Fruit fly (Drosophila melanogaster) whole organism, larva: ENCODE measurements around the gene png.

Experiments used
- noc ChIP-seq: fragments of 200-800 bp; sonication (Bioruptor generic); optimal IDR thresholded peaks from 3 replicates; lab custom pipeline; 2019; ENCODE audit warnings: missing biosample characterization, mild to moderate bottlenecking, missing genetic modification characterization, moderate library complexity

png gene

DNA sequence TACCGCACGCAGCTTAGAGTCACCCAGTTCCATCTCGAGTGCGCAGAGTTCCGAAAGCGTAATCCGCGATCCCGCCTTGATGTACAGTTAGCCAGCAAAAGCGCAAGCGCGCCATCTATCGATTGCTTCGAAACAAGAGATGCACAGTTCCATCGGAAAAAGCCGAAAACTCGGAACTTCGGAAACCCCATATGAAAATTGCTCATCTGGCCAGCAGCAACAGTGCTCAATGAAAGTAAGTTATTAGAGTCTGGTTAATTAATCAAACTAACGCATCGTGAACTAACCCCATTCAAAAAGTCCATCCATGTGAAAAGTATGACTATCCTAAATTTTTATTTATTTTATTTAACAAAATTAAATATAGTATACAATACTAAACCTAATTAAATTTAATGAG lies at the start of gene png:
Gene png, minus strand, starts transcription at position 101 of the 400 bp plus-strand sequence.
- no peak for TF ChIP-seq noc (tag; lab: Kevin White, UChicago)

DNA sequence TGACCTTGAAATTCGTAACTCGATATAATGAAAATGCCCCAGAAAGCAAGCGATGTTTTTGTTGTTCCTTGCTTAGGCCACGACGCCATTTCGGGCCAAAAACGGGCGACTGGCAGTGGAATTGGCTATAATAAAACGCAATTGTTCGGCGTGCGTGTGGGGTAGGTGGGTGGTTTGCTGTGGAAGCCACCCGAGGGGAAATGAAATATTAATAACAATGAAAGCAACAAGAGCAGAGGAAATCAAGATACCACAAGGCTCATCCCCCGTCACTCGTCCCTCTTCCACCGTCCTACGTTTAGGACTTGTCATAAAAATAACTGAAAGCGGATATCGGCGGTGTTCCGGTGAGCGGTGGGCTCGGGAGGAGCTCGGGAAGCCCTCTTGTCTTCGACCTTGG lies 48.4 kb upstream of the png start:
- no peak for TF ChIP-seq noc (tag; lab: Kevin White, UChicago)

DNA sequence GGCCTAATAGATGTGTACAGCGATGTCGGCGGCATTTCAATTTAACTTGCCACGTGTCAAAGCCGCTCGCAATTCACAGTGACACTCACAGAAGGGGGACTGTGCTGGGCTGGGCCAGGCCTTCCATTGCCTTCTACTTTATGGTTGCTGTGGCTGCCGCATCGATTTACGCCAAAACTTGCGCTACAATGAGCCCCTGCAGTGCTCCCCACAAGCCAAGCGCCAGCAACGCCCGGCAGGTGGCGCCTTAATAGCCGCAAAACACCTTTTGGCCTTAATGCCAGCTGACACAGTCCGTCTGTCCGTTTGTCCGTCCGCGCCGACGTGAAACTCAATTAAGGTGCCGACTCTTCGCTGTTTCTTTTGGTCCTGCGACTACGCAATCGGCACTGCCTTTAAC lies 47.6 kb upstream of the png start:
- TF ChIP-seq noc (tag; lab: Kevin White, UChicago), result no peak

DNA sequence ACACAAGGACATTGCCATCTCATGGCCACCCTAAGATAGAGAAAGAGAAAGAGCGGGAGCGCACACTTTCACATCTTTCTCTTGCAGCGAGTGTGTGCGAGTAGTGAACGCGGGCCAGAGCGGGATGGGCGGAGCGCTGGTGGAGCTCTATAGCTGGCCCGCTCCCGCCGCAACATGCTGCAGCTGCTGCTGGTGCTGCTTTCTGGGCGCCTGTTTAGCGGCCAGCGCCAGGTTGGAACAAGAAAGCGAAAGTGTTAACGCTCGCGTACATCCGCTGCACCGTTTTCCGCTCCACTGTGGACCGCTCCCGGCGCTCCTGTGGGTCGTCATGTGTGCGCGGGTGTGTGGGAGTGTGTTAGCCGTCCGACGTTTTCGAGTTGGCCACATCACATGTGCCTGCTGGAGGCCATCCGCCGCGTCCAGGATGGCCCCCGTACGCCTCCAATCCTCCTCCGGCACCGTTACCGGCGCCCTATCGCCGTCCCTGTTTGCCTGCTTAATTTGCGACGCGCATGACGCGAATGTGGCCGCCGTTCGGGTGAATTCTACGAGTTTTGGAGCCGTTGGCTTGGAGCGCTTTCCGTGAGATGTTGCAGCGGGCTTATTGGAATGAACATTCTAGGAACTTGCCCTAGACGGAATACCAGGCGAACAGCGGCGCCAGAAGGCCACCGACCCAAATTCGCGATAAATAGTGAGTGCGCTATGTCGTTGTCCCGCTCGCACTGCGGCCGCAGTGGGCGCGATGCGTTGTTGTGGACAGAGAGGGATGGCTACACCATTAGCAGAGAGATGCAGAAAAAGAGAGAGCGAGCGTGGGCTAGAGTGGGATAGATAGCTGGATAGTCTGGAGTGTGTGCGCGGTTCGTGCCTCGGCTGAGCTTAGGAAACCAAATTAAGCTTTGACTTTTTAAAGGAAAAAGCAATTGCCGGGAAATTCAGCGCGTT lies 41.9 kb upstream of the png start:
- TF ChIP-seq noc (tag; lab: Kevin White, UChicago), result no peak

DNA sequence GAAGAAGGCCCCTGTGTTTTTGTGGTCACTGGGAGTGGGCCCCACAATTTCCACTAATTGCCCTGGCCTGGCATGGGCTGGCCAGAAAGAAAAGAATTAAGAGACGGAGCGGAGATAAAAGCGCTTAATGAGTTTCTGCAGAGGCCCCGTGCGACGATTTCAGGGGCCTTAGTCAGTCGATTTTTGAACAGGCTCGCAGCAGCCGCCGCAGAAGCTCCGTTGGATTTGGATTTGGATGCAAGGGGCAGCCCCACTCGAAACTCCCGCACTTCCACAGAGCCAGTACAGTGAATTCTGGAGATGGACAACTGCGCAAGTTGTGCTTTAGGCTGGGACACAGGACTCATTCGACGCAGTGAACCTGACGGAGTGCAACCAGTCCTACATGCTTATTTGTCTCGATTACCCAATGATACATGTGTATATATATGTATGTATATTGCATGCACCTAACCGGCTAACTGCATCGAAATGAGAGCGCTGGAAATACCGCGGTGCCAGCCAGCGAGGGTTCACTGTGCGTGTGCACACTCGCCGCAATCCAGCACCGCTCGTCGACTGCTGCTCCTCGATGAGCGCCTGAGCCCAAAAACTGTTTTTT lies 41.2 kb upstream of the png start:
- no peak for TF ChIP-seq noc (tag; lab: Kevin White, UChicago)

DNA sequence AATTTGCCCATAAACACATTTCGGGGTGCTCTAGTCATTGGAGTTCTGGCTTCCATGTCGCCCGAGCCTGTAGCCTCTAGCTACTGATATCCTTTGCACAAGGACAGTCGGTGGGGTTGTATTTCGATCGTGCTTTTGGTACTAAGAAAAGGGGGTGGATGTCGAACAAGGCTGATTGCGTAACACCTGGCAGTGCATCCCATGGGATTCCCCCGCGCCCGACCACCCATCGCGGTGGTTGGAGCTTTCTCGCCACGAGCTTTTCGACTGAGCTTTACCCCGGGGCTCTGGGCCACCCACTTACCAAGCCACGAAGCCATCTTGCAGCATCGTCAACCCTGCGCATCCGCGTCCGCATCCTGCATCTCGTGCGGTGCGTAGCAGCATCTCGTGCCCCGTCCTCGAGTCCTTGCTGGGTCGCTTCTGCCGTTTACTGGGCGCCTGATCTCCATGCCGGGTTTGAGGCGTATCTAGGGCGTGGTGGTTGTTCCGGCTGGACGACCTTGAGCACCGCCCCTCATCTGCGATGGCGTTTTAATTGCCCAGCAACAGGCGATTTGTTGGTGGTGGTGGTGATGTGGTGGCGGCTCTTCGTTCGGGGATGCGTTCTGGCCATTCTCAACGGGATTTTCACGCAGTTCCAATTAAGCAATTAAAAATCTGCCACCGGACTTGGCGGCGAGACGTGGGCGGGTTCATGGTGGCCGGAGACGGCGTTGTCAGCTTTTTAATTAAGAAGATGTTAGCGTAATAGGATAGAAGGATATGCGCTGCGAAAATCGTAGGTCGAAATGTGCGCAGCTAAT lies 40.5 kb upstream of the png start:
- no peak for TF ChIP-seq noc (tag; lab: Kevin White, UChicago)

DNA sequence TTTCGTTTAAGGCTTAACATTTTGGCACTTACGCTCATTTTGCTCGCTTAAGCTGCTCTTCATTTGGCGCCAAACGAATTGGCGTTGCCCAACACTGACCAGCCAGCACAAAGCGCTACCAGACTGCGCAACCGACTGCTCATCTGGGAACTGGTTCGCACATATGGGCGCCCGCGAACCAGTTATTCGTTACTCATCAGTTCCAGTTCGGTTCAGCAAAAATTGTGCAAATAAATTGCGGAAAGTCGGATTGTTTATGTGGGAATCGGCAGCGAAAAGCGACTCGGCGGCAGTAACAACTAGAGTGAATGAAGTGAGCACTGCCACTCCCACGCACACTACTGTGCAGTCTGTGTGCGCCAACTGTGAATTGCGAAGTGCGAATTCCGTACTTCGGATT lies 35.5 kb upstream of the png start, which contains the start of gene Rilpl:
Gene Rilpl, plus strand, starts transcription at position 180 of the 400 bp plus-strand sequence.
- peak; percentile 7 for TF ChIP-seq noc (tag; lab: Kevin White, UChicago)

DNA sequence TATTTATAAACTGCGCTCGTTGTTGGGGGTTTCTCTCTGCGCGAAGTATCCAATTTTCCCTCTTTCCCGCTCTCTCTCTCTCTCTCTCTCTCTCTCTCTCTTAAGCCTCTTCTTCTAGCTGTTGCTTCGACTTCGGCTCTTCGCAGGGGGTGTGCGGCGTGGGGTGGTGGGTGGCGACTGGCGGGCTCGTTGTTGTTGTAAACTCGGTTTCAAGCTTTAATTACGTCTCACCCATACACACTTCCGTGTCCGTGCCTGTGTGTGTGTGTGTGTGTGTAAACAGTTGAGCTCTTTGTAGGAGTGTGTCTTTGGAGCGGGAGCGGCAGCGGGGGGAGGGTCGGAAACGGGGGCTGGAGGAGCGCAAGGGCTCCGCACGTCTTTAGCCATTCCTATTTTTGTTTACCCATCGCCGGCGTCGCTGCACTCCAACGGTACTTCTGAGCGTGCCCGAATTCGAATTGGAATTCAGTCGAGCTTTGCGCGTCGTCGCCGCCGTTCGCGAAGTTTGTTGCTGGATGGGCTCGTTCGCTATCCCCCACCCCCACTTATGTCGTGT lies 30.8 kb upstream of the png start:
- TF ChIP-seq noc (tag; lab: Kevin White, UChicago), result no peak

DNA sequence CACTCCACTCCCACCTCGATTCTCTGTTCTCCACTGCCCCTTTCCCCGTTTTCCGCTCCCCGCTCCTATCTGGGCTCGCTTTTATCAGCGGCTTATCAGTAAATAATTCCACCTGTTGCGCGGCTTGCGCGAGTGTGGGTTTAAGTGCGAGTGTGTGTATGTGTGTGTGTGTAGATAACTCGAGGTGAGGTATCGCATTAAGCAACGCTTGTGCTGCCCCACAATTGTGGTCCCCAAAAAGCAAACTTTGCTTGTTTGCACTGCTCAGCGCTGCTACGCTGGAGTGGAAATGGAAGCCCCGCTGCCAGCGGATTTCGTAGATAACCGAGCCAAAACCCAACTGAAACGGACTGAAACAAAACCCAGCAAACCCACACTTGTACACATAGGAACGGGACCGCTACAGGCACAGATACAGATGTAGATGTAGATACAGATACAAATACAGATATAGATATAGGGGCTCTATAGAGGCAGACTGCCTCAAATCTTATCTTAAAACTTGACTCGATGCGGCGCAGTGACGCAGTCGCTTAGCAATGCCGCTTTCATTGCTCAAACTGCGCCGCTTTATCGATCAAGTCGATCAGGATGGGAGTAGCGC lies 29.9 kb upstream of the png start:
- no peak for TF ChIP-seq noc (tag; lab: Kevin White, UChicago)

DNA sequence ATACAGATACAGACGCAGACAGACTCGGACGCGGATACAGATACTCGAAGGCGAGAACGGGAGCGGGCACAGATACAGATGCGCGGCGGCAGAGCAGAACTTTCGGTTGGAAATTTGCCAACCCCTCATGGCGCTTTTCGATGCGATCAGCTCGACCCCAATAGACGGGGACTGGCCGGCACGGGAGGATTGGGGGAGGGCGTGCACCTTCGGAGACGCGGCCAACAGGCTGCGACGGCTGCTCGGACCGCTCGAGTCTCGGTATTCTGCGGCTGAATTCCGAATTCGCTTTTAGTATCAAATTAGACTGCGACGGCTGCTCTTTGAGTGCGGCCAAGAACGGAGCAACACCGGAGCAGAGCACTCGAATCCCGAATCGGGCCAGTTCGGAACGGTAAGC lies 26.8 kb upstream of the png start:
- TF ChIP-seq noc (tag; lab: Kevin White, UChicago), result no peak

DNA sequence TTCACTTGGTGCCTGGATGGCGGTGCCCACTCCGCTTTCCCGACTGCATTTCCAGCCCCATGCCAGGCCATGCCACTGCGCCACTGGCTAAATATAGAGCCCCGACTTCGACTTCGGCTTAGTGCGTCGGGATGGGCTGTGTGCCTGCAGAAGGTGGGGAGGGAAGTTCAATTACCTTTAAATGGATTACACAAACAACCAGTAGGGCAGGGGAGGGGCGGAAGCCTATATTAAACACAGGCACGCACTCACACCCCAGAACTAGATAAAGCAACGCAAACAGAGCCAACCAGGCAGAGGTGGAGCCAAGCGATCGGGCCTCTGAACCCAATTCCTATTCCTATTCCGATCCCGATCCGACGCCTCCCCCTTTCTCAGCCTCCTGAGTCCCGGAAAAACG lies 25.1 kb upstream of the png start:
- no peak for TF ChIP-seq noc (tag; lab: Kevin White, UChicago)

DNA sequence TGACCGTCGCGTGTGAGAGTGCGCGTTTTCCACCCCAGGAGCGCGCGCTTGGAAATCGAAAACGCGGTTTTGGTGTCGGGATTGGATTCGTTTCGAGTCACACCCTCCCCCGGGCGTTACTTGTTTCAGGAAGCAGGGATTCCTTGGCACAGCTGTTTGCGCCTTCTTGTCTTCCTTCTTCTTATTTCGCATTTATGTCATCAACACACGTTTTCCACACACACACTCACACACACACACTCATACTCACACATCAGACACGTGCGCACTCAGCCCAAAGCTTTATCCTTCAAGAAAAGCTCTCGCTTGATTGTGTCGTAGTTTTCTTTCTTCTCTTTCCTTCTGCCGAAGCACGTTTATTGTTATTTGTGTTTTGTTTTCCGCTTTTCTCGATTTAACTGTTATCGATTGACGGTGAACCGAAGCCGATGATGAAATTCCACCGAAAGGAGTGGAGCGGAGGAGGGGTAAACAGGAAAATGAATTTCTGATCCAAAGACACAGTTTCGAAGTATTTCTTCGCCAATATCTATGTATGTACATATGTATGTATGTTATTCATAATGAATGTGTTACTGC lies 24.1 kb upstream of the png start:
- TF ChIP-seq noc (tag; lab: Kevin White, UChicago), result no peak

DNA sequence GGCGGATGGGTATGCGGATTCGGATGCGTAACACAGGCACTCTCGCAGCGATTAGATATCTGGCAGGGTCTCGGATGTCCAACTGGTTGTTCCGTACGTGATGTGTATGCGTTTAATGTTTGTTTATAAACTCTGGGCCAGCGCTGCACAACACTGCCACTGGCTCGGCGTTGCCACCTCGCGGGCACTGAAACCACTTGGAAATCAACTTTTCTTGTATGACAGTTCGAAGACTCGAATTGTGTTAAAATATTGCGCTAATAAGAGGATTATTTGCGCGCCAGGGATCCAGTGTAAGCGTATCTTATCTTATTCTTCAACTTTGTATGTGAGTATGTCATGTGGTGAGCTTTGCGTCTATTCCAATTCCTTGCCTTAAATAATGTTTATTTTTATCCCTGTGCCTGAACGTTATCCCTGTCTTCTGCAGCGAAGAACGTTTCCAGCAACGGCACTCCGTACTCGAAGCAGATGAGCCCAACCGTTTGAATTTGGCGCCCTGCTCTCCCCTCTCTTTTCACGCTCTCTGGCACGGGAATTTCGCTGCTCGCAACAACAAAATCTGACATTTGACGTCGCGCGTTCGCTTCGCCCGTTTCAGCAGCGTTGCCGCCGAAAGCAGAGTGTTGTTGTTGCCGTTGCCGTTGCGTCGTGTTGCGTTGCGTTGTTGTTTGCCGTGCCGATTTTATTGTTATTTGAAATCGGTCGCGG lies 23.1 kb upstream of the png start, which contains the start of the genes CG3719 and CG32813:
Gene CG3719, minus strand, starts transcription at position 131 of the 711 bp plus-strand sequence.
Gene CG32813, plus strand, starts transcription at position 565 of the 711 bp plus-strand sequence.
- TF ChIP-seq noc (tag; lab: Kevin White, UChicago), result no peak
